Fruit fly (Drosophila melanogaster) whole organism, adult: Measurements from ENCODE around the gene CG9922.

Experiments used
- CG11617 ChIP-seq: fragments of 200-800 bp; sonication (Bioruptor generic); optimal IDR thresholded peaks from 2 replicates; lab custom pipeline; 2017; ENCODE audit warnings: mild to moderate bottlenecking, missing biosample characterization, missing genetic modification reagents, missing genetic modification characterization
- CG12768 ChIP-seq: fragments of 200-800 bp; sonication (Bioruptor generic); optimal IDR thresholded peaks from 2 replicates; lab custom pipeline; 2017; ENCODE audit warnings: missing biosample characterization, missing genetic modification characterization, mild to moderate bottlenecking, moderate library complexity, missing genetic modification reagents
- CG1620 ChIP-seq: fragments of 200-800 bp; sonication (Bioruptor generic); optimal IDR thresholded peaks from 2 replicates; lab custom pipeline; 2016; ENCODE audit warnings: missing biosample characterization, missing genetic modification characterization
- CG33017 ChIP-seq: fragments of 200-800 bp; sonication (Bioruptor generic); optimal IDR thresholded peaks from 2 replicates; lab custom pipeline; 2018; ENCODE audit warnings: missing biosample characterization, mild to moderate bottlenecking, missing genetic modification characterization, moderate library complexity
- CG7045 ChIP-seq: fragments of 200-800 bp; sonication (Bioruptor generic); optimal IDR thresholded peaks from 2 replicates; lab custom pipeline; 2017; ENCODE audit warnings: missing biosample characterization, mild to moderate bottlenecking, missing genetic modification characterization
- CG7101 ChIP-seq: fragments of 200-800 bp; sonication (Bioruptor generic); optimal IDR thresholded peaks from 2 replicates; lab custom pipeline; 2018; ENCODE audit warnings: missing biosample characterization, mild to moderate bottlenecking, missing genetic modification characterization, moderate library complexity
- Clk ChIP-seq: fragments of 200-800 bp; sonication (Bioruptor generic); optimal IDR thresholded peaks from 2 replicates; lab custom pipeline; 2017; ENCODE audit warnings: missing biosample characterization, missing genetic modification characterization
- Hr96 ChIP-seq: fragments of 200-800 bp; sonication (Bioruptor generic); optimal IDR thresholded peaks from 2 replicates; lab custom pipeline; 2016; ENCODE audit warnings: missing biosample characterization, missing genetic modification characterization
- bab1 ChIP-seq: fragments of 200-800 bp; sonication (Bioruptor generic); optimal IDR thresholded peaks from 3 replicates; lab custom pipeline; 2019; ENCODE audit warnings: missing biosample characterization, mild to moderate bottlenecking, missing genetic modification characterization, moderate library complexity
- ovo ChIP-seq: fragments of 200-800 bp; sonication (Bioruptor generic); optimal IDR thresholded peaks from 2 replicates; lab custom pipeline; 2016; ENCODE audit warnings: missing biosample characterization, missing genetic modification characterization
- tj ChIP-seq: fragments of 200-800 bp; sonication (Bioruptor generic); optimal IDR thresholded peaks from 3 replicates; lab custom pipeline; 2017; ENCODE audit warnings: missing biosample characterization, mild to moderate bottlenecking, missing genetic modification characterization, moderate library complexity
- toe ChIP-seq: fragments of 200-800 bp; sonication (Bioruptor generic); optimal IDR thresholded peaks from 2 replicates; lab custom pipeline; 2016; ENCODE audit warnings: missing biosample characterization, missing genetic modification characterization

- TF ChIP-seq CG7045 (GFP tag; lab: Kevin White, UChicago), result peak; percentile 43
- TF ChIP-seq CG12768, result peak; percentile 43
- no peak for TF ChIP-seq bab1
- peak; percentile 38 for TF ChIP-seq CG11617
- no peak for TF ChIP-seq CG7101 (tag; lab: Kevin White, UChicago)
- TF ChIP-seq CG1620, result peak; percentile 26
- no peak for TF ChIP-seq CG33017 (tag; lab: Kevin White, UChicago)
- TF ChIP-seq ovo, result no peak
- TF ChIP-seq toe (GFP tag; lab: Kevin White, UChicago), result peak; percentile 15
- TF ChIP-seq Hr96 (GFP tag; lab: Kevin White, UChicago), result peak; percentile 20
- no peak for TF ChIP-seq tj (GFP tag; lab: Kevin White, UChicago)
- TF ChIP-seq Clk (GFP tag; lab: Kevin White, UChicago), result peak; percentile 75
Measured at dm6 chr3R:14017640-14018429, 18.4 kb downstream of the CG9922 start.
